Fruit fly (Drosophila melanogaster) whole organism, embryonic: Measurements from ENCODE around the gene HemK1.
A peak's percentile ranks its signal among the peaks of the same experiment; 100 is the strongest.

Source experiments
- Atf-2 ChIP-seq: fragments of 200-800 bp; sonication (Bioruptor generic); optimal IDR thresholded peaks from 2 replicates; lab custom pipeline; 2016; ENCODE audit warnings: missing biosample characterization, missing genetic modification characterization
- C15 ChIP-seq: fragments of 200-800 bp; sonication (Bioruptor generic); IDR thresholded peaks from 3 replicates; pipeline ENCODE4 v1.3.6; 2022; ENCODE audit warnings: missing biosample characterization, missing genetic modification characterization
- CG1024 ChIP-seq: fragments of 200-800 bp; sonication (Bioruptor generic); IDR thresholded peaks from 2 replicates; pipeline ENCODE4 v1.3.6; 2022; ENCODE audit warnings: missing biosample characterization, missing genetic modification characterization
- CG10654 ChIP-seq: fragments of 200-800 bp; sonication (Bioruptor generic); optimal IDR thresholded peaks from 2 replicates; lab custom pipeline; 2016; ENCODE audit warnings: missing biosample characterization, missing genetic modification characterization
- CG12942 ChIP-seq: fragments of 200-800 bp; sonication (Bioruptor generic); optimal IDR thresholded peaks from 3 replicates; lab custom pipeline; 2016; ENCODE audit warnings: missing biosample characterization, missing genetic modification characterization
- CG13424 ChIP-seq: fragments of 200-800 bp; sonication (Bioruptor generic); optimal IDR thresholded peaks from 2 replicates; lab custom pipeline; 2019; ENCODE audit warnings: missing biosample characterization, mild to moderate bottlenecking, missing genetic modification characterization, moderate library complexity
- CG13894 ChIP-seq: fragments of 200-800 bp; sonication (Bioruptor generic); optimal IDR thresholded peaks from 3 replicates; lab custom pipeline; 2018; ENCODE audit warnings: missing biosample characterization, mild to moderate bottlenecking, missing genetic modification characterization, moderate library complexity
- CG14014 ChIP-seq: fragments of 200-800 bp; sonication (Bioruptor generic); IDR thresholded peaks from 2 replicates; pipeline ENCODE4 v1.3.6; 2022; ENCODE audit warnings: missing biosample characterization, missing genetic modification characterization
- CG1603 ChIP-seq: fragments of 200-800 bp; sonication (Bioruptor generic); optimal IDR thresholded peaks from 2 replicates; lab custom pipeline; 2019; ENCODE audit warnings: missing biosample characterization, mild to moderate bottlenecking, missing genetic modification characterization, moderate library complexity
- CG17359 ChIP-seq: fragments of 200-800 bp; sonication (Bioruptor generic); optimal IDR thresholded peaks from 3 replicates; lab custom pipeline; 2018; ENCODE audit warnings: missing biosample characterization, mild to moderate bottlenecking, missing genetic modification characterization, moderate library complexity
- CG17568 ChIP-seq: fragments of 200-800 bp; sonication (Bioruptor generic); optimal IDR thresholded peaks from 2 replicates; lab custom pipeline; 2018; ENCODE audit warnings: missing biosample characterization, mild to moderate bottlenecking, missing genetic modification characterization, moderate library complexity
- CG17829 ChIP-seq: fragments of 200-800 bp; optimal IDR thresholded peaks from 2 replicates; lab custom pipeline; 2019; ENCODE audit warnings: missing biosample characterization, mild to moderate bottlenecking, missing genetic modification characterization, moderate library complexity
- CG18599 ChIP-seq: fragments of 200-800 bp; sonication (Bioruptor generic); optimal IDR thresholded peaks from 3 replicates; lab custom pipeline; 2017; ENCODE audit warnings: missing biosample characterization, missing genetic modification characterization, mild to moderate bottlenecking, moderate library complexity, missing genetic modification reagents
- CG30403 ChIP-seq: fragments of 200-800 bp; sonication (Bioruptor generic); optimal IDR thresholded peaks from 3 replicates; lab custom pipeline; 2016; ENCODE audit warnings: missing biosample characterization, missing genetic modification characterization
- CG4854 ChIP-seq: fragments of 200-800 bp; sonication (Bioruptor generic); optimal IDR thresholded peaks from 2 replicates; lab custom pipeline; 2016; ENCODE audit warnings: missing biosample characterization, missing genetic modification characterization, inconsistent platforms
- CG6791 ChIP-seq: fragments of 200-800 bp; sonication (Bioruptor generic); IDR thresholded peaks from 3 replicates; pipeline ENCODE4 v1.3.6; 2022; ENCODE audit warnings: missing biosample characterization, missing genetic modification characterization; ENCODE audit not compliant: partially characterized antibody
- CG6854 ChIP-seq: fragments of 200-800 bp; sonication (Bioruptor generic); optimal IDR thresholded peaks from 3 replicates; lab custom pipeline; 2017; ENCODE audit warnings: missing biosample characterization, mild to moderate bottlenecking, missing genetic modification characterization
- CG8089 ChIP-seq: fragments of 200-800 bp; sonication (Bioruptor generic); optimal IDR thresholded peaks from 3 replicates; lab custom pipeline; 2016; ENCODE audit warnings: missing biosample characterization, missing genetic modification characterization
- CG9817 ChIP-seq: fragments of 200-800 bp; sonication (Bioruptor generic); optimal IDR thresholded peaks from 2 replicates; lab custom pipeline; 2018; ENCODE audit warnings: missing biosample characterization, mild to moderate bottlenecking, missing genetic modification characterization, moderate library complexity
- CHES-1-like ChIP-seq: fragments of 200-800 bp; sonication (Bioruptor generic); optimal IDR thresholded peaks from 2 replicates; lab custom pipeline; 2016; ENCODE audit warnings: missing biosample characterization, missing genetic modification characterization
- D19B ChIP-seq: fragments of 200-800 bp; sonication (Bioruptor generic); optimal IDR thresholded peaks from 2 replicates; lab custom pipeline; 2017; ENCODE audit warnings: missing biosample characterization, mild to moderate bottlenecking, missing genetic modification characterization
- Dek ChIP-seq: fragments of 200-800 bp; sonication (Bioruptor generic); optimal IDR thresholded peaks from 3 replicates; lab custom pipeline; 2019; ENCODE audit warnings: missing biosample characterization, mild to moderate bottlenecking, missing genetic modification characterization, moderate library complexity
- H15 ChIP-seq: fragments of 200-800 bp; sonication (Bioruptor generic); IDR thresholded peaks from 3 replicates; pipeline ENCODE4 v1.3.6; 2022; ENCODE audit warnings: missing biosample characterization, missing genetic modification characterization
- Hr51 ChIP-seq, 2 experiments: fragments of 200-800 bp; sonication (Bioruptor generic); optimal IDR thresholded peaks; 2 replicates in 1 of 2; 3 replicates in 1 of 2; lab custom pipeline; 2016 to 2018; ENCODE audit warnings: missing biosample characterization in 2 of 2, missing genetic modification characterization in 2 of 2, mild to moderate bottlenecking in 1 of 2, moderate library complexity in 1 of 2
- MBD-R2 ChIP-seq: fragments of 200-800 bp; sonication (Bioruptor generic); IDR thresholded peaks from 2 replicates; pipeline ENCODE4 v1.3.6; 2022; ENCODE audit warnings: missing biosample characterization, missing genetic modification characterization
- MESR4 ChIP-seq: fragments of 200-800 bp; sonication (Bioruptor generic); optimal IDR thresholded peaks from 2 replicates; lab custom pipeline; 2018; ENCODE audit warnings: missing biosample characterization, mild to moderate bottlenecking, missing genetic modification characterization, moderate library complexity
- Mes4 ChIP-seq: fragments of 200-800 bp; sonication (Bioruptor generic); optimal IDR thresholded peaks from 2 replicates; lab custom pipeline; 2016; ENCODE audit warnings: missing biosample characterization, missing genetic modification characterization
- Sin3A ChIP-seq: fragments of >200 bp; optimal IDR thresholded peaks from 2 replicates; lab custom pipeline; 2018
- Spps ChIP-seq: fragments of 200-800 bp; sonication (Bioruptor generic); optimal IDR thresholded peaks from 2 replicates; lab custom pipeline; 2018; ENCODE audit warnings: missing biosample characterization, mild to moderate bottlenecking, missing genetic modification characterization
- croc ChIP-seq: fragments of 200-800 bp; sonication (Bioruptor generic); conservative IDR thresholded peaks from 3 replicates; pipeline ENCODE4 v1.3.6; 2022; ENCODE audit warnings: missing biosample characterization, missing genetic modification characterization
- dati ChIP-seq: fragments of 200-800 bp; sonication (Bioruptor generic); IDR thresholded peaks from 2 replicates; pipeline ENCODE4 v1.3.6; 2022; ENCODE audit warnings: missing biosample characterization, missing genetic modification characterization
- emc ChIP-seq: fragments of 200-800 bp; sonication (Bioruptor generic); optimal IDR thresholded peaks from 2 replicates; lab custom pipeline; 2016; ENCODE audit warnings: missing biosample characterization, missing genetic modification characterization
- ewg ChIP-seq: fragments of 200-800 bp; sonication (Bioruptor generic); optimal IDR thresholded peaks from 3 replicates; lab custom pipeline; 2017; ENCODE audit warnings: mild to moderate bottlenecking, missing biosample characterization, missing genetic modification reagents, missing genetic modification characterization
- fd102C ChIP-seq: fragments of 200-800 bp; sonication (Bioruptor generic); optimal IDR thresholded peaks from 2 replicates; lab custom pipeline; 2018; ENCODE audit warnings: missing biosample characterization, mild to moderate bottlenecking, missing genetic modification characterization, moderate library complexity
- gem ChIP-seq: fragments of 200-800 bp; sonication (Bioruptor generic); optimal IDR thresholded peaks from 2 replicates; lab custom pipeline; 2019; ENCODE audit warnings: missing biosample characterization, mild to moderate bottlenecking, missing genetic modification characterization, moderate library complexity
- hb ChIP-seq: fragments of 200-800 bp; sonication (Bioruptor generic); IDR thresholded peaks from 3 replicates; pipeline ENCODE4 v1.3.6; 2022; ENCODE audit warnings: missing biosample characterization, missing genetic modification characterization; ENCODE audit not compliant: partially characterized antibody
- insv ChIP-seq, 2 experiments: fragments of 200-800 bp; sonication (Bioruptor generic); optimal IDR thresholded peaks; 3 replicates each; lab custom pipeline; 2016 to 2018; ENCODE audit warnings: missing biosample characterization in 2 of 2, missing genetic modification characterization in 2 of 2
- kay ChIP-seq: fragments of 200-800 bp; sonication (Bioruptor generic); optimal IDR thresholded peaks from 2 replicates; lab custom pipeline; 2016; ENCODE audit warnings: missing biosample characterization, missing genetic modification characterization
- ken ChIP-seq: fragments of 200-800 bp; sonication (Bioruptor generic); IDR thresholded peaks from 3 replicates; pipeline ENCODE4 v1.3.6; 2022; ENCODE audit warnings: missing biosample characterization, missing genetic modification characterization
- pan ChIP-seq, 4 experiments: fragments of >200 bp in 3 of 4; fragments of 200-800 bp in 1 of 4; sonication (Bioruptor generic) in 1 of 4; optimal IDR thresholded peaks in 3 of 4; IDR thresholded peaks in 1 of 4; 2 replicates each; pipeline versions ENCODE4 v1.3.6 to Lab custom; 2017 to 2022; ENCODE audit warnings: missing biosample characterization in 2 of 4, missing genetic modification characterization in 2 of 4, mixed read lengths in 1 of 4
- rib ChIP-seq: fragments of 200-800 bp; sonication (Bioruptor generic); IDR thresholded peaks from 2 replicates; pipeline ENCODE4 v1.3.6; 2022; ENCODE audit warnings: missing biosample characterization, missing genetic modification characterization
- sc ChIP-seq, 3 experiments: fragments of >200 bp in 2 of 3; fragments of 200-800 bp in 1 of 3; sonication (Bioruptor generic) in 1 of 3; optimal IDR thresholded peaks; 2 replicates in 2 of 3; 3 replicates in 1 of 3; lab custom pipeline; 2017; ENCODE audit warnings: mild to moderate bottlenecking in 1 of 3, missing biosample characterization in 1 of 3, missing genetic modification characterization in 1 of 3, missing genetic modification reagents in 1 of 3
- sim ChIP-seq: fragments of 200-800 bp; sonication (Bioruptor generic); IDR thresholded peaks from 2 replicates; pipeline ENCODE4 v1.3.6; 2022; ENCODE audit warnings: missing biosample characterization, missing genetic modification characterization
- sna ChIP-seq: fragments of 200-800 bp; sonication (Bioruptor generic); IDR thresholded peaks from 2 replicates; pipeline ENCODE4 v1.3.6; 2022; ENCODE audit warnings: missing biosample characterization, missing genetic modification characterization; ENCODE audit not compliant: partially characterized antibody
- stwl ChIP-seq: fragments of 200-800 bp; sonication (Bioruptor generic); optimal IDR thresholded peaks from 3 replicates; lab custom pipeline; 2018; ENCODE audit warnings: missing biosample characterization, mild to moderate bottlenecking, missing genetic modification characterization, moderate library complexity
- tx ChIP-seq: fragments of 200-800 bp; sonication (Bioruptor generic); optimal IDR thresholded peaks from 2 replicates; lab custom pipeline; 2016; ENCODE audit warnings: missing biosample characterization, missing genetic modification characterization
- z ChIP-seq: fragments of 200-800 bp; sonication (Bioruptor generic); IDR thresholded peaks from 3 replicates; pipeline ENCODE4 v1.3.6; 2022; ENCODE audit warnings: missing biosample characterization, missing genetic modification characterization
- zfh2 ChIP-seq: fragments of 200-800 bp; sonication (Bioruptor generic); optimal IDR thresholded peaks from 2 replicates; lab custom pipeline; 2016; ENCODE audit warnings: missing biosample characterization, missing genetic modification characterization

The HemK1 gene

DNA sequence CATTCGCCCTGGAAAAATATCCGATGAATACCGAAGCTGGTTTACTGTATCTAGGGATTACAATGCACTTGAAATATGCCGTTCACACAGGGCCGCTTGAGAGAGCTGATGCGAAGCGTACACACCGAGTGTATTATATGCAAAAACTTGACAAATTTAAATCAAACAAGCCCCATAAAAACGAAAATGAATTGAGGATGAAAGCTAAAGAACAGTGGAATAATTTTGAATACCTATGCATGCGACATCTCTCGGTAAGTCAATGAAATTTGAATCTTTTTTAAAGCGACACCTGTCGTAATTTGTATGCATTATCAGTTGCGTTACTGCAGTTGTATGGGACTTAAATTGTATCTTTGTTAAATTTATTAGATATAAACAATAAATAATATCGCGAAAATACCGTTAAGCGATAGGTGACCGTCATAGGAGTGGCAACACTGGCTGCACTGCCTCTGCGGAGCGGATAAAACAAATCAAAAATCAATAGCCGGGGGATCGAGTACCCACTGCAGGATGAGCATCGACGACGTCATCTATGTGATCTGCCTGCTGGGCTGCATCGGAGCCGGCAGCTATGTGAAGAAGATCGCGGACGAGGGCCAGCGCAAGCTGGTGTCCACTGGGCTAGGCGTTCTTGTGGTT is 11.4 kb downstream of the HemK1 start, which contains the start of gene frj (continued):
- TF ChIP-seq CG18599 (GFP tag; lab: Kevin White, UChicago) (peak; percentile 46), pan (optimal IDR thresholded peaks at IDR 0.05; lab: Kevin White, UChicago) (no peak), pan (GFP tag; optimal IDR thresholded peaks at IDR 0.05 in 1 of 2, IDR thresholded peaks at IDR 0.05 in 1 of 2) (no peak), CG1024 (peak; percentile 79), emc (GFP tag; lab: Kevin White, UChicago) (peak; percentile 41), rib (GFP tag; lab: Robert Waterston, UW) (no peak), C15 (GFP tag; lab: Robert Waterston, UW) (no peak), z (GFP tag; lab: Robert Waterston, UW) (0 out of 3 replicates have a peak, but pooled peaks have one; percentile 38), sna (peak; percentile 68), CG17829 (tag; lab: Kevin White, UChicago) (peak; percentile 65), hb (peak; percentile 57; the same call in 2 of the 3 replicates), CG12942 (peak; percentile 70), tx (peak; percentile 73), CG13894 (tag; lab: Kevin White, UChicago) (peak; percentile 51), CG13424 (tag; lab: Kevin White, UChicago) (peak; percentile 63), sim (GFP tag; lab: Robert Waterston, UW) (no peak), ewg (GFP tag; lab: Kevin White, UChicago) (peak; percentile 52), MBD-R2 (peak; percentile 56), Hr51 (GFP tag; optimal IDR thresholded peaks at IDR 0.05; lab: Kevin White, UChicago) (peak; percentile 60 to 64), H15 (no peak), gem (tag; lab: Kevin White, UChicago) (peak; percentile 76), fd102C (GFP tag; lab: Kevin White, UChicago) (no peak), CG6854 (no peak), CG30403 (GFP tag; lab: Kevin White, UChicago) (peak; percentile 78), Dek (tag; lab: Kevin White, UChicago) (peak; percentile 57), Atf-2 (peak; percentile 45), ken (GFP tag; lab: Robert Waterston, UW) (peak; percentile 74; the same call in 2 of the 3 replicates), croc (GFP tag; lab: Robert Waterston, UW) (peak; percentile 30; the same call in 1 of the 3 replicates), Spps (no peak), CG9817 (tag; lab: Kevin White, UChicago) (peak; percentile 62), Mes4 (GFP tag; lab: Kevin White, UChicago) (no peak), CHES-1-like (peak; percentile 71), CG1603 (tag; lab: Kevin White, UChicago) (peak; percentile 88), kay (no peak), CG4854 (GFP tag; lab: Kevin White, UChicago) (no peak), dati (no peak), sc (optimal IDR thresholded peaks at IDR 0.05; lab: Kevin White, UChicago) (no peak), sc (GFP tag; optimal IDR thresholded peaks at IDR 0.05; lab: Kevin White, UChicago) (no peak), MESR4 (GFP tag; lab: Kevin White, UChicago) (peak; percentile 29), stwl (tag; lab: Kevin White, UChicago) (peak; percentile 68), CG17359 (tag; lab: Kevin White, UChicago) (peak; percentile 57), Sin3A (peak; percentile 91), CG8089 (GFP tag; lab: Kevin White, UChicago) (peak; percentile 70), D19B (peak; percentile 4), CG14014 (peak; percentile 64), CG6791 (GFP tag; lab: Robert Waterston, UW) (peak; percentile 37; the same call in 2 of the 3 replicates), insv (GFP tag; optimal IDR thresholded peaks at IDR 0.05; lab: Kevin White, UChicago) (peak in 1 of 2 experiments; percentile 32), CG10654 (GFP tag; lab: Kevin White, UChicago) (peak; percentile 58), CG17568 (GFP tag; lab: Kevin White, UChicago) (peak; percentile 26), zfh2 (peak; percentile 68)
